Worm (Caenorhabditis elegans) whole organism, L4 larva: Measurements from ENCODE around the gene C27D6.15.
A peak's percentile ranks its signal among the peaks of the same experiment; 100 is the strongest.

ENCODE experiments used
- D1046.2 ChIP-seq: fragments of 200-800 bp; sonication (Bioruptor generic); IDR thresholded peaks from 2 replicates; pipeline ENCODE4 v1.3.6; 2022; ENCODE audit warnings: missing genetic modification characterization, missing compliant biosample characterization
- R02D3.7 ChIP-seq: fragments of 150-350 bp; sonication (generic microtip); optimal IDR thresholded peaks from 3 replicates; lab custom pipeline; 2014; ENCODE audit warnings: missing biosample characterization, missing genetic modification characterization
- Y48G9A.11 ChIP-seq: fragments of 200-800 bp; sonication (Bioruptor generic); IDR thresholded peaks from 2 replicates; pipeline ENCODE4 v1.3.6; 2022; ENCODE audit warnings: missing genetic modification reagents, missing genetic modification characterization, missing compliant biosample characterization
- ZK337.2 ChIP-seq: fragments of 200-800 bp; sonication (Bioruptor generic); IDR thresholded peaks from 2 replicates; pipeline ENCODE4 v1.3.6; 2022; ENCODE audit warnings: missing genetic modification reagents, missing genetic modification characterization, missing compliant biosample characterization
- ZK546.5 ChIP-seq, 2 experiments: sonication (generic microtip); optimal IDR thresholded peaks; 2 replicates each; lab custom pipeline; 2017; ENCODE audit warnings: missing biosample characterization in 2 of 2, missing genetic modification characterization in 2 of 2
- aha-1 ChIP-seq: fragments of 150-350 bp; peaks from one replicate; lab custom pipeline; 2014; ENCODE audit warnings: missing biosample characterization, missing genetic modification characterization
- ceh-20 ChIP-seq: fragments of 200-800 bp; sonication (Bioruptor generic); IDR thresholded peaks from 2 replicates; pipeline ENCODE4 v1.3.6; 2022; ENCODE audit warnings: missing genetic modification reagents, missing genetic modification characterization, missing compliant biosample characterization
- ceh-28 ChIP-seq: fragments of 150-350 bp; optimal IDR thresholded peaks from 2 replicates; lab custom pipeline; 2014; ENCODE audit warnings: missing biosample characterization, missing genetic modification reagents, missing genetic modification characterization
- cey-2 ChIP-seq: sonication (generic microtip); optimal IDR thresholded peaks from 3 replicates; lab custom pipeline; 2017; ENCODE audit warnings: missing genetic modification characterization, mild to moderate bottlenecking, missing compliant biosample characterization, antibody characterized with exemption, borderline replicate concordance; ENCODE audit not compliant: insufficient read depth
- daf-16 ChIP-seq, 3 experiments: sonication (generic microtip); optimal IDR thresholded peaks; 2 replicates each; lab custom pipeline; 2016 to 2017; ENCODE audit warnings: missing genetic modification characterization in 3 of 3, missing genetic modification reagents in 3 of 3, mild to moderate bottlenecking in 2 of 3, missing compliant biosample characterization in 2 of 3, missing biosample characterization in 1 of 3, moderate library complexity in 1 of 3
- dmd-6 ChIP-seq: fragments of 200-800 bp; sonication (Bioruptor generic); IDR thresholded peaks from 2 replicates; pipeline ENCODE4 v1.3.6; 2022; ENCODE audit warnings: missing genetic modification reagents, missing genetic modification characterization, missing compliant biosample characterization
- dmd-8 ChIP-seq: fragments of 200-800 bp; sonication (Bioruptor generic); IDR thresholded peaks from 2 replicates; pipeline ENCODE4 v1.3.6; 2022; ENCODE audit warnings: missing genetic modification characterization, missing compliant biosample characterization
- egl-27 ChIP-seq: sonication (generic microtip); optimal IDR thresholded peaks from 3 replicates; lab custom pipeline; 2017; ENCODE audit warnings: missing biosample characterization, missing genetic modification reagents, missing genetic modification characterization
- egl-43 ChIP-seq: fragments of 200-800 bp; sonication (Bioruptor generic); IDR thresholded peaks from 2 replicates; pipeline ENCODE4 v1.3.6; 2022; ENCODE audit warnings: missing genetic modification reagents, missing genetic modification characterization, missing compliant biosample characterization
- hlh-11 ChIP-seq: fragments of 200-800 bp; sonication (Bioruptor generic); optimal IDR thresholded peaks from 2 replicates; lab custom pipeline; 2018; ENCODE audit warnings: mild to moderate bottlenecking, missing genetic modification characterization, missing compliant biosample characterization
- hmg-1.1 ChIP-seq: fragments of 200-800 bp; sonication (Bioruptor generic); IDR thresholded peaks from 2 replicates; pipeline ENCODE4 v1.3.6; 2022; ENCODE audit warnings: missing genetic modification reagents, missing genetic modification characterization, missing compliant biosample characterization
- lim-7 ChIP-seq: fragments of 200-800 bp; sonication (Bioruptor generic); IDR thresholded peaks from 2 replicates; pipeline ENCODE4 v1.3.6; 2022; ENCODE audit warnings: missing genetic modification characterization, missing compliant biosample characterization
- lin-1 ChIP-seq: fragments of 200-800 bp; sonication (Bioruptor generic); IDR thresholded peaks from 2 replicates; pipeline ENCODE4 v1.3.6; 2022; ENCODE audit warnings: missing genetic modification reagents, missing genetic modification characterization, missing compliant biosample characterization
- lin-13 ChIP-seq: fragments of 150-350 bp; optimal IDR thresholded peaks from 2 replicates; lab custom pipeline; 2014; ENCODE audit warnings: missing biosample characterization, missing genetic modification reagents, missing genetic modification characterization
- lin-15B ChIP-seq: fragments of 150-350 bp; sonication (generic microtip); optimal IDR thresholded peaks from 3 replicates; lab custom pipeline; 2014; ENCODE audit warnings: missing biosample characterization, missing genetic modification characterization
- lin-39 ChIP-seq: fragments of 150-350 bp; optimal IDR thresholded peaks from 2 replicates; lab custom pipeline; 2014; ENCODE audit warnings: missing biosample characterization, missing genetic modification reagents, missing genetic modification characterization
- lsy-2 ChIP-seq, 2 experiments: fragments of 150-350 bp in 1 of 2; sonication (generic microtip) in 1 of 2; optimal IDR thresholded peaks; 2 replicates each; lab custom pipeline; 2014 to 2017; ENCODE audit warnings: missing biosample characterization in 2 of 2, missing genetic modification characterization in 2 of 2
- mes-2 ChIP-seq: sonication (generic microtip); optimal IDR thresholded peaks from 2 replicates; lab custom pipeline; 2016; ENCODE audit warnings: missing genotype, mild to moderate bottlenecking, missing genetic modification characterization, missing compliant biosample characterization; ENCODE audit not compliant: poor library complexity, severe bottlenecking
- mxl-2 ChIP-seq: fragments of 200-800 bp; sonication (Bioruptor generic); conservative IDR thresholded peaks from 2 replicates; pipeline ENCODE4 v1.3.6; 2022; ENCODE audit warnings: missing genetic modification reagents, missing genetic modification characterization, missing compliant biosample characterization
- mxl-3 ChIP-seq: fragments of 200-800 bp; sonication (Bioruptor generic); optimal IDR thresholded peaks from 2 replicates; lab custom pipeline; 2018; ENCODE audit warnings: mild to moderate bottlenecking, missing genetic modification characterization, missing compliant biosample characterization
- nhr-102 ChIP-seq: sonication (generic microtip); optimal IDR thresholded peaks from 2 replicates; lab custom pipeline; 2016; ENCODE audit warnings: mild to moderate bottlenecking, missing genetic modification characterization, moderate library complexity, missing compliant biosample characterization
- nhr-237 ChIP-seq: sonication (generic microtip); optimal IDR thresholded peaks from 2 replicates; lab custom pipeline; 2017; ENCODE audit warnings: missing biosample characterization, missing genetic modification characterization
- nhr-41 ChIP-seq: fragments of 200-800 bp; sonication (Bioruptor generic); IDR thresholded peaks from 2 replicates; pipeline ENCODE4 v1.3.6; 2022; ENCODE audit warnings: missing genetic modification reagents, missing genetic modification characterization, missing compliant biosample characterization
- nhr-42 ChIP-seq: fragments of 200-800 bp; sonication (Bioruptor generic); IDR thresholded peaks from 2 replicates; pipeline ENCODE4 v1.3.6; 2022; ENCODE audit warnings: missing genetic modification characterization, missing compliant biosample characterization
- nhr-48 ChIP-seq: sonication (generic microtip); optimal IDR thresholded peaks from 2 replicates; lab custom pipeline; 2016; ENCODE audit warnings: mild to moderate bottlenecking, missing genetic modification characterization, missing compliant biosample characterization
- nhr-6 ChIP-seq: fragments of 150-350 bp; optimal IDR thresholded peaks from 2 replicates; lab custom pipeline; 2014; ENCODE audit warnings: missing biosample characterization, missing genetic modification characterization
- pha-4 ChIP-seq, 2 experiments: fragments of 150-350 bp in 1 of 2; fragments of 200-800 bp in 1 of 2; sonication (Bioruptor generic) in 1 of 2; IDR thresholded peaks in 1 of 2; optimal IDR thresholded peaks in 1 of 2; 2 replicates each; pipeline versions ENCODE4 v1.3.6 to Lab custom; 2014 to 2022; ENCODE audit warnings: missing genetic modification characterization in 2 of 2, missing genetic modification reagents in 2 of 2, missing biosample characterization in 1 of 2, missing compliant biosample characterization in 1 of 2
- php-3 ChIP-seq: fragments of 200-800 bp; sonication (Bioruptor generic); IDR thresholded peaks from 2 replicates; pipeline ENCODE4 v1.3.6; 2022; ENCODE audit warnings: missing genetic modification reagents, missing genetic modification characterization, missing compliant biosample characterization
- pqm-1 ChIP-seq: sonication (generic microtip); optimal IDR thresholded peaks from 2 replicates; lab custom pipeline; 2017; ENCODE audit warnings: missing biosample characterization, missing genetic modification characterization
- rbr-2 ChIP-seq: sonication (generic microtip); optimal IDR thresholded peaks from 2 replicates; lab custom pipeline; 2016; ENCODE audit warnings: missing genotype, missing genetic modification characterization, missing compliant biosample characterization
- spr-3 ChIP-seq: fragments of 200-800 bp; sonication (Bioruptor generic); optimal IDR thresholded peaks from 2 replicates; lab custom pipeline; 2018; ENCODE audit warnings: mild to moderate bottlenecking, missing genetic modification characterization, missing compliant biosample characterization
- unc-62 ChIP-seq, 3 experiments: fragments of 150-350 bp in 1 of 3; sonication (generic microtip); optimal IDR thresholded peaks in 2 of 3; peaks in 1 of 3; 1 replicate in 1 of 3; 2 replicates in 2 of 3; lab custom pipeline; 2014 to 2017; ENCODE audit warnings: missing biosample characterization in 3 of 3, missing genetic modification characterization in 3 of 3, missing genetic modification reagents in 3 of 3, missing genotype in 1 of 3
- zag-1 ChIP-seq: fragments of 150-350 bp; optimal IDR thresholded peaks from 2 replicates; lab custom pipeline; 2014; ENCODE audit warnings: missing biosample characterization, missing genetic modification characterization
- zip-11 ChIP-seq: fragments of 200-800 bp; sonication (Bioruptor generic); IDR thresholded peaks from 2 replicates; pipeline ENCODE4 v1.3.6; 2022; ENCODE audit warnings: missing genetic modification characterization, missing compliant biosample characterization

Gene C27D6.15

ce11 chrII:5171610-5172009 lies at the start of gene C27D6.15:
C27D6.15 (plus strand) TSS chrII:5171910.
- no peak for TF ChIP-seq pqm-1
- TF ChIP-seq nhr-42 (GFP tag; lab: Robert Waterston, UW): no peak
- no peak for TF ChIP-seq dmd-8 (GFP tag; lab: Robert Waterston, UW)
- TF ChIP-seq ZK337.2 (GFP tag; lab: Robert Waterston, UW): no peak
- TF ChIP-seq cey-2 (tag; lab: Kevin White, UChicago): no peak
- no peak for TF ChIP-seq php-3
- TF ChIP-seq nhr-102 (tag; lab: Kevin White, UChicago): no peak
- TF ChIP-seq dmd-6 (GFP tag; lab: Robert Waterston, UW): no peak
- no peak for TF ChIP-seq ceh-20 (GFP tag; lab: Robert Waterston, UW)

- TF ChIP-seq mes-2 (no peak), unc-62 (GFP tag; optimal IDR thresholded peaks at IDR 0.05 in 1 of 2; lab: Kevin White, UChicago) (peak in 1 of 2 experiments; percentile 22), unc-62 (tag; optimal IDR thresholded peaks at IDR 0.05; lab: Kevin White, UChicago) (no peak)
Observed at ce11 chrII:5130081-5130480, 41.6 kb upstream of the C27D6.15 start, which contains the start of gene lgc-56. lgc-56 (plus strand) TSS chrII:5130381.

DNA sequence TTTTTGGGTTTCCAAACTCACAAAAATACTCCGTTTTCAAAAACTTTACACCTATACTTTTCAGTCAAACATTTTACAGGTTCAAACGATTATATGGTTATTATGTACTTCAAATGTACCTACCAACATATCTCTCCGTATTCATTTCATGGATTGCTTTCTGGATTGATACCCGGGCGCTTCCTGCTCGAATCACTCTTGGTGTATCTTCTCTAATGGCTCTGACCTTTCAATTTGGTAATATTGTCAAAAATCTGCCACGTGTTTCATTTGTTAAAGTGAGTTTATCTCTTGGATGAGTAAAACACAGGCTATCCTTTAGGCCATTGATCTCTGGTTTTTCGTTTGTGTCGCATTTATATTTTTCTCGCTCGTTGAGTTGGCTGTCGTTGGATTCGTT lies 39.9 kb upstream of the C27D6.15 start:
- TF ChIP-seq unc-62 (GFP tag; optimal IDR thresholded peaks at IDR 0.05 in 1 of 2; lab: Kevin White, UChicago) (peak in 1 of 2 experiments; percentile 90), unc-62 (tag; optimal IDR thresholded peaks at IDR 0.05; lab: Kevin White, UChicago) (no peak), ZK337.2 (GFP tag; lab: Robert Waterston, UW) (no peak), hlh-11 (tag; lab: Kevin White, UChicago) (no peak)

ce11 chrII:5136296-5136767 lies 35.4 kb upstream of the C27D6.15 start, which contains the start of gene F58A6.2:
F58A6.2 (plus strand) TSS chrII:5136717.
- TF ChIP-seq egl-43 (GFP tag; lab: Robert Waterston, UW) (no peak), aha-1 (peak; percentile 59)
- TF ChIP-seq, all 104 proteins: peak for 1

DNA sequence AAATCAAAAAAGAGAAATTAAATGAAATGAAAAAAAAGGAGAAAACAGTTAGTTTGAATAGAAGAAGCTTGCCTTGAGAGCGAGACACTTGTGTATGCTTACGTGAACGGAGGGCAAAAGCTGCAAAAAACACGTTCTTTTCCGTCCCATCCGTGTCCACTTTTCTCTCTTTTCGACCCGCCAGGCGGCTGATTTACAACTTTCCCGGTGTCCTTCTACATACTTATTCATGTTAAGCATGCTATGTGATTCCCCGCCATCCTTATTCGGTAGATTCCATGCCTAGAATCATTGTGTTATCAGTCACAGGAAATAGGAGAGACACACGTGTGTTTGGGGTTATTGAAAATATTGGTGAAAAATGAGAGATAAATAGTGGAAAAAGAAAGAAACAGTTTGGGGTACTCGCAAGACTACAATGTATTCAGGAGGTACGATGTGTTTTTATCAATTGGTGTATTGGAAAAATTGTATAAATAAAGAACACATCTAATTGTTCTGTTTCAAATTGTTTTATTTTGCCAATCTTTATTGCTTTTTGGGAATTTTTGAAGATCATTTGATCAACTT lies 29.7 kb upstream of the C27D6.15 start, which contains the start of gene nas-29:
Gene nas-29 (minus strand): TSS at position 92 of the 570 bp plus-strand sequence.
- TF ChIP-seq ZK546.5 (tag; optimal IDR thresholded peaks at IDR 0.05; lab: Kevin White, UChicago) (no peak), nhr-6 (tag; lab: Kevin White, UChicago) (no peak), R02D3.7 (tag; lab: Kevin White, UChicago) (no peak), dmd-6 (GFP tag; lab: Robert Waterston, UW) (peak; percentile 64; the same call in 1 of the 2 replicates), ceh-28 (tag; lab: Kevin White, UChicago) (no peak), lin-39 (tag; lab: Kevin White, UChicago) (no peak), zip-11 (GFP tag; lab: Robert Waterston, UW) (no peak), mxl-3 (GFP tag; lab: Kevin White, UChicago) (peak; percentile 93), lin-1 (GFP tag; lab: Robert Waterston, UW) (0 out of 2 replicates have a peak, but pooled peaks have one; percentile 28), daf-16 (GFP tag; optimal IDR thresholded peaks at IDR 0.05; lab: Kevin White, UChicago) (no peak), daf-16 (tag; optimal IDR thresholded peaks at IDR 0.05; lab: Kevin White, UChicago) (peak; percentile 82), cey-2 (tag; lab: Kevin White, UChicago) (no peak), lin-15B (tag; lab: Kevin White, UChicago) (no peak), mxl-2 (no peak), rbr-2 (tag; lab: Kevin White, UChicago) (no peak), egl-27 (tag; lab: Kevin White, UChicago) (no peak), nhr-102 (tag; lab: Kevin White, UChicago) (no peak), lim-7 (GFP tag; lab: Robert Waterston, UW) (no peak), pha-4 (GFP tag; IDR thresholded peaks at IDR 0.05; lab: Robert Waterston, UW) (no peak), pha-4 (tag; optimal IDR thresholded peaks at IDR 0.05; lab: Kevin White, UChicago) (no peak), egl-43 (GFP tag; lab: Robert Waterston, UW) (no peak), lin-13 (GFP tag; lab: Kevin White, UChicago) (no peak), lsy-2 (tag; optimal IDR thresholded peaks at IDR 0.05; lab: Kevin White, UChicago) (no peak), nhr-41 (GFP tag; lab: Robert Waterston, UW) (no peak), zag-1 (tag; lab: Kevin White, UChicago) (no peak), nhr-237 (tag; lab: Kevin White, UChicago) (no peak), dmd-8 (GFP tag; lab: Robert Waterston, UW) (no peak), spr-3 (no peak), D1046.2 (GFP tag; lab: Robert Waterston, UW) (no peak), Y48G9A.11 (GFP tag; lab: Robert Waterston, UW) (no peak), nhr-42 (GFP tag; lab: Robert Waterston, UW) (no peak), hmg-1.1 (GFP tag; lab: Robert Waterston, UW) (no peak), nhr-48 (tag; lab: Kevin White, UChicago) (peak; percentile 42)
